Fruit fly (Drosophila melanogaster): ENCODE data around the gene CG42822.

DNA sequence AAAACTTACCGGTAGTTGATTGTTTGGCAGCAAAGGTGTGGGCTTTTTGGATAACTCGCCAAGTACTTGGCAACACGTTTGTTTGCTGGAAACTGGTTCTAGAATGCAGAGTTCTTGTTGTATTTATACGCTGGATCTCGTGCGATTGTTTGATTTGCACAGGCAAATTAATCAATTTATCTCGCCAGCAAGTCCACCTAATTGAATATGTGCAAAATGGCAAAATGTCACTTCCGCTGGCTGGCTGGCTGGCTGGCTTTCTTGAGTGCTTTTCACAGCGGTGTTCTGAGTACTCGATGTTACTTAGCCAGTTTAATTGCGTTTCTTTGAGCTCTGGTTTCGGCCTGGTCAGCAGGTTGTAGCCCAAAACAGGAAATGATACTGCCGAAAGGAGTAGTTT, 35.1 kb downstream of the CG42822 start, which contains the start of gene Eh:
- TF ChIP-seq fd85E (GFP tag; optimal IDR thresholded peaks at IDR 0.05) (no peak), CG8319 (GFP tag; optimal IDR thresholded peaks at IDR 0.05) (no peak), CG6854 (GFP tag; optimal IDR thresholded peaks at IDR 0.05) (no peak), CG11294 (GFP tag; IDR thresholded peaks at IDR 0.05) (no peak), CG1621 (tag; optimal IDR thresholded peaks at IDR 0.05) (no peak), Gug (GFP tag; IDR thresholded peaks at IDR 0.05) (no peak), CG16779 (tag; optimal IDR thresholded peaks at IDR 0.05) (no peak), Lpt (GFP tag; optimal IDR thresholded peaks at IDR 0.05) (no peak), CG11902 (GFP tag; optimal IDR thresholded peaks at IDR 0.05) (no peak)
